Worm (Caenorhabditis elegans): ENCODE results near the gene srg-13.

ce11 chrIII:4720620-4721227 lies 48.7 kb downstream of the srg-13 start, which contains the start of gene emb-5:
- TF ChIP-seq pes-1 (GFP tag; IDR thresholded peaks at IDR 0.05) (no peak), B0310.2 (tag; optimal IDR thresholded peaks at IDR 0.05) (no peak), ama-1 (optimal IDR thresholded peaks at IDR 0.05) (no peak), flt-1 (GFP tag; IDR thresholded peaks at IDR 0.05) (no peak), scrt-1 (GFP tag; IDR thresholded peaks at IDR 0.05) (no peak), sea-1 (GFP tag; conservative IDR thresholded peaks at IDR 0.05) (no peak), ceh-13 (GFP tag; optimal IDR thresholded peaks at IDR 0.05) (no peak), hmg-4 (GFP tag; optimal IDR thresholded peaks at IDR 0.05) (no peak)
